Worm (Caenorhabditis elegans) whole organism, young adult: ENCODE measurements around the gene T05H4.15.
A peak's percentile ranks its signal among the peaks of the same experiment; 100 is the strongest.

ENCODE experiments used
- B0019.2 ChIP-seq: fragments of 200-800 bp; sonication (Bioruptor generic); conservative IDR thresholded peaks from 2 replicates; pipeline ENCODE4 v1.3.6; 2022; ENCODE audit warnings: missing genetic modification reagents, missing genetic modification characterization, missing compliant biosample characterization
- D2030.7 ChIP-seq: fragments of 200-800 bp; sonication (Bioruptor generic); IDR thresholded peaks from 2 replicates; pipeline ENCODE4 v1.3.6; 2022; ENCODE audit warnings: missing genetic modification reagents, missing genetic modification characterization, missing compliant biosample characterization
- F23B12.7 ChIP-seq: sonication (generic microtip); optimal IDR thresholded peaks from 2 replicates; lab custom pipeline; 2017; ENCODE audit warnings: missing genetic modification characterization, mild to moderate bottlenecking, missing compliant biosample characterization, antibody characterized with exemption, moderate library complexity; ENCODE audit not compliant: insufficient read depth
- K11D2.4 ChIP-seq: fragments of 200-800 bp; sonication (Bioruptor generic); IDR thresholded peaks from 2 replicates; pipeline ENCODE4 v1.3.6; 2022; ENCODE audit warnings: missing genetic modification reagents, missing genetic modification characterization, missing compliant biosample characterization
- K12H6.12 ChIP-seq: fragments of 200-800 bp; sonication (Bioruptor generic); optimal IDR thresholded peaks from 2 replicates; lab custom pipeline; 2018; ENCODE audit warnings: mild to moderate bottlenecking, missing genetic modification characterization, missing compliant biosample characterization
- T26A5.8 ChIP-seq: sonication (generic microtip); optimal IDR thresholded peaks from 2 replicates; lab custom pipeline; 2016; ENCODE audit warnings: missing genetic modification characterization, missing compliant biosample characterization
- ZK185.1 ChIP-seq: sonication (generic microtip); optimal IDR thresholded peaks from 2 replicates; lab custom pipeline; 2016; ENCODE audit warnings: mild to moderate bottlenecking, missing genetic modification characterization, missing compliant biosample characterization; ENCODE audit not compliant: poor library complexity, severe bottlenecking
- bed-2 ChIP-seq: fragments of 200-800 bp; sonication (Bioruptor generic); IDR thresholded peaks from 2 replicates; pipeline ENCODE4 v1.3.6; 2022; ENCODE audit warnings: missing genetic modification reagents, missing genetic modification characterization, missing compliant biosample characterization
- cebp-1 ChIP-seq, 2 experiments: fragments of 200-800 bp in 1 of 2; sonication (Bioruptor generic) in 1 of 2; sonication (generic microtip) in 1 of 2; IDR thresholded peaks in 1 of 2; optimal IDR thresholded peaks in 1 of 2; 2 replicates each; pipeline versions ENCODE4 v1.3.6 to Lab custom; 2017 to 2022; ENCODE audit warnings: missing compliant biosample characterization in 2 of 2, missing genetic modification characterization in 2 of 2, mild to moderate bottlenecking in 1 of 2, missing genetic modification reagents in 1 of 2, moderate library complexity in 1 of 2
- cebp-2 ChIP-seq: fragments of 200-800 bp; sonication (Bioruptor generic); IDR thresholded peaks from 2 replicates; pipeline ENCODE4 v1.3.6; 2022; ENCODE audit warnings: missing genetic modification characterization, missing compliant biosample characterization
- ceh-27 ChIP-seq: fragments of 200-800 bp; sonication (Bioruptor generic); optimal IDR thresholded peaks from 2 replicates; lab custom pipeline; 2018; ENCODE audit warnings: mild to moderate bottlenecking, missing genetic modification characterization, moderate library complexity, missing compliant biosample characterization
- chd-7 ChIP-seq: sonication (generic microtip); optimal IDR thresholded peaks from 2 replicates; lab custom pipeline; 2016; ENCODE audit warnings: mild to moderate bottlenecking, missing genetic modification characterization, moderate library complexity, missing compliant biosample characterization
- dpl-1 ChIP-seq: fragments of 150-350 bp; optimal IDR thresholded peaks from 2 replicates; lab custom pipeline; 2014; ENCODE audit warnings: missing biosample characterization, missing genetic modification reagents, missing genetic modification characterization
- efl-1 ChIP-seq: fragments of 150-350 bp; optimal IDR thresholded peaks from 2 replicates; lab custom pipeline; 2014; ENCODE audit warnings: missing biosample characterization, missing genetic modification reagents, missing genetic modification characterization
- hlh-12 ChIP-seq: sonication (generic microtip); optimal IDR thresholded peaks from 2 replicates; lab custom pipeline; 2016; ENCODE audit warnings: missing genetic modification characterization, missing compliant biosample characterization
- hmg-1.2 ChIP-seq: fragments of 200-800 bp; sonication (Bioruptor generic); IDR thresholded peaks from 2 replicates; pipeline ENCODE4 v1.3.6; 2022; ENCODE audit warnings: missing genetic modification reagents, missing genetic modification characterization, missing compliant biosample characterization
- let-607 ChIP-seq, 2 experiments: fragments of 200-800 bp in 1 of 2; sonication (Bioruptor generic) in 1 of 2; sonication (generic microtip) in 1 of 2; optimal IDR thresholded peaks; 2 replicates each; lab custom pipeline; 2016 to 2018; ENCODE audit warnings: mild to moderate bottlenecking in 2 of 2, missing compliant biosample characterization in 2 of 2, missing genetic modification characterization in 2 of 2, moderate library complexity in 2 of 2, missing genotype in 1 of 2
- lin-26 ChIP-seq: fragments of 200-800 bp; sonication (Bioruptor generic); IDR thresholded peaks from 2 replicates; pipeline ENCODE4 v1.3.6; 2022; ENCODE audit warnings: missing genetic modification reagents, missing genetic modification characterization, missing compliant biosample characterization
- lsl-1 ChIP-seq: fragments of 200-800 bp; sonication (Bioruptor generic); optimal IDR thresholded peaks from 2 replicates; lab custom pipeline; 2018; ENCODE audit warnings: mild to moderate bottlenecking, missing genetic modification characterization, moderate library complexity, missing compliant biosample characterization
- lsy-27 ChIP-seq: sonication (generic microtip); optimal IDR thresholded peaks from 2 replicates; lab custom pipeline; 2017; ENCODE audit warnings: missing genetic modification characterization, mild to moderate bottlenecking, missing compliant biosample characterization, antibody characterized with exemption, missing genotype, borderline replicate concordance; ENCODE audit not compliant: insufficient read depth
- madf-3 ChIP-seq: fragments of 200-800 bp; sonication (Bioruptor generic); IDR thresholded peaks from 2 replicates; pipeline ENCODE4 v1.3.6; 2022; ENCODE audit warnings: missing genetic modification reagents, missing genetic modification characterization, missing compliant biosample characterization
- madf-8 ChIP-seq: fragments of 200-800 bp; sonication (Bioruptor generic); conservative IDR thresholded peaks from 2 replicates; pipeline ENCODE4 v1.3.6; 2022; ENCODE audit warnings: missing genetic modification reagents, missing genetic modification characterization, missing compliant biosample characterization
- nfya-1 ChIP-seq: sonication (generic microtip); optimal IDR thresholded peaks from 2 replicates; lab custom pipeline; 2017; ENCODE audit warnings: antibody characterized with exemption, missing compliant biosample characterization, missing genetic modification characterization, borderline replicate concordance; ENCODE audit not compliant: insufficient read depth
- pbrm-1 ChIP-seq: fragments of 200-800 bp; sonication (Bioruptor generic); IDR thresholded peaks from 2 replicates; pipeline ENCODE4 v1.3.6; 2022; ENCODE audit warnings: missing genetic modification reagents, missing genetic modification characterization, missing compliant biosample characterization
- pha-4 ChIP-seq: fragments of 150-350 bp; sonication (generic microtip); optimal IDR thresholded peaks from 2 replicates; lab custom pipeline; 2014; ENCODE audit warnings: missing biosample characterization, missing genetic modification reagents, missing genetic modification characterization
- sea-2 ChIP-seq: fragments of 200-800 bp; sonication (Bioruptor generic); IDR thresholded peaks from 2 replicates; pipeline ENCODE4 v1.3.6; 2022; ENCODE audit warnings: missing genetic modification characterization, missing compliant biosample characterization
- snpc-1.3 ChIP-seq: sonication (generic microtip); optimal IDR thresholded peaks from 2 replicates; lab custom pipeline; 2017; ENCODE audit warnings: missing genetic modification characterization, mild to moderate bottlenecking, missing compliant biosample characterization, antibody characterized with exemption, moderate library complexity, missing genotype, missing genetic modification reagents; ENCODE audit not compliant: insufficient read depth
- snpc-4 ChIP-seq, 5 experiments: fragments of 150-350 bp in 1 of 5; sonication (generic microtip) in 4 of 5; optimal IDR thresholded peaks; 2 replicates each; lab custom pipeline; 2014 to 2018; ENCODE audit warnings: missing genetic modification characterization in 5 of 5, missing biosample characterization in 3 of 5, antibody characterized with exemption in 2 of 5, mild to moderate bottlenecking in 2 of 5, missing compliant biosample characterization in 2 of 5, missing genotype in 2 of 5, moderate library complexity in 2 of 5, missing genetic modification reagents in 1 of 5
- tlf-1 ChIP-seq: fragments of 200-800 bp; sonication (Bioruptor generic); optimal IDR thresholded peaks from 2 replicates; lab custom pipeline; 2018; ENCODE audit warnings: mild to moderate bottlenecking, missing genetic modification characterization, missing compliant biosample characterization
- ztf-25 ChIP-seq: fragments of 200-800 bp; sonication (Bioruptor generic); IDR thresholded peaks from 2 replicates; pipeline ENCODE4 v1.3.6; 2022; ENCODE audit warnings: missing genetic modification reagents, missing genetic modification characterization, missing compliant biosample characterization
- ztf-3 ChIP-seq: fragments of 200-800 bp; sonication (Bioruptor generic); optimal IDR thresholded peaks from 2 replicates; lab custom pipeline; 2018; ENCODE audit warnings: mild to moderate bottlenecking, missing genetic modification characterization, missing compliant biosample characterization

The T05H4.15 gene

ce11 chrV:6450129-6451011 lies 8.9 kb upstream of the T05H4.15 start, which contains the start of gene acl-8 (continued):
- TF ChIP-seq cebp-1 (GFP tag; IDR thresholded peaks at IDR 0.05; lab: Robert Waterston, UW) (no peak), cebp-1 (tag; optimal IDR thresholded peaks at IDR 0.05; lab: Kevin White, UChicago) (no peak), nfya-1 (tag; lab: Kevin White, UChicago) (no peak), ZK185.1 (tag; lab: Kevin White, UChicago) (no peak), snpc-4 (GFP tag; optimal IDR thresholded peaks at IDR 0.05; lab: Kevin White, UChicago) (no peak), snpc-4 (tag; optimal IDR thresholded peaks at IDR 0.05; lab: Kevin White, UChicago) (no peak), B0019.2 (GFP tag; lab: Robert Waterston, UW) (no peak), bed-2 (GFP tag; lab: Robert Waterston, UW) (no peak), hlh-12 (tag; lab: Kevin White, UChicago) (no peak), snpc-1.3 (no peak), lsl-1 (GFP tag; lab: Kevin White, UChicago) (peak; percentile 67), ztf-3 (no peak), hmg-1.2 (GFP tag; lab: Robert Waterston, UW) (peak; percentile 68; the same call in 1 of the 2 replicates), madf-8 (no peak)

DNA sequence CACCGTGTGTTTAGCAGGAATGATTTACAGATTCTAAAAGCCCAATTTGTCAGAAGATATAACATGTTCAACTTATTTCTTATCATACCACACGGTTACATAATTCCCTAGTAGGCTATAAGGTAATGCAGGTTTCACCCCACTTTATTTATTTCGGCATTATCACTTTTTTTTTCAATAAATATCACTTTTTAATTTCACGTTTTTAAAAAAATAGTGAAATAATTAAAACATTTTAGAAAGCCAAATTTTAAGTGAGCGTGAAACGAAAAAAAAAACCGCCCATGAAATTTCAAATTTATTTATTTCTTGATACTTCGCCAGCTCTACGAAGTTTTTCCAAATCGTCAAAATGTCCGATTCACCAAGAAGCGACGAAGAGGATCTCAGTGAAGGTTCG lies 6.8 kb upstream of the T05H4.15 start, which contains the start of gene fbxa-196:
TSS of gene fbxa-196 (plus strand) at position 301 of the 400 bp plus-strand sequence.
- TF ChIP-seq F23B12.7 (tag; lab: Kevin White, UChicago) (no peak), let-607 (tag; optimal IDR thresholded peaks at IDR 0.05; lab: Kevin White, UChicago) (no peak), K11D2.4 (GFP tag; lab: Robert Waterston, UW) (no peak), tlf-1 (no peak)

ce11 chrV:6442037-6442436 lies 524 bp upstream of the T05H4.15 start, which contains the start of gene T05H4.3:
Gene T05H4.3, plus strand, starts transcription at chrV:6442337.
- TF ChIP-seq ceh-27 (GFP tag; lab: Kevin White, UChicago) (no peak), lsy-27 (tag; lab: Kevin White, UChicago) (no peak), chd-7 (tag; lab: Kevin White, UChicago) (no peak), efl-1 (no peak), pha-4 (tag; lab: Kevin White, UChicago) (no peak), T26A5.8 (tag; lab: Kevin White, UChicago) (no peak), snpc-1.3 (no peak), K12H6.12 (tag; lab: Kevin White, UChicago) (no peak), pbrm-1 (no peak), dpl-1 (no peak), madf-8 (no peak), cebp-2 (GFP tag; lab: Robert Waterston, UW) (no peak), D2030.7 (no peak), madf-3 (GFP tag; lab: Robert Waterston, UW) (no peak), sea-2 (GFP tag; lab: Robert Waterston, UW) (no peak), ztf-25 (GFP tag; lab: Robert Waterston, UW) (no peak), lin-26 (no peak)
- TF ChIP-seq, all 124 proteins: peak for 0
